Worm (Caenorhabditis elegans) whole organism, late embryonic: Measurements from ENCODE around the gene C14B9.2.

Experiments
- F13H6.1 ChIP-seq: sonication (generic microtip); optimal IDR thresholded peaks from 2 replicates; lab custom pipeline; 2016; ENCODE audit warnings: missing genetic modification characterization, missing compliant biosample characterization
- nhr-11 ChIP-seq: fragments of 150-350 bp; optimal IDR thresholded peaks from 2 replicates; lab custom pipeline; 2014; ENCODE audit warnings: missing biosample characterization, missing genetic modification characterization
- ref-2 ChIP-seq: sonication (generic microtip); optimal IDR thresholded peaks from 2 replicates; lab custom pipeline; 2016; ENCODE audit warnings: missing genetic modification characterization, missing compliant biosample characterization
- rnt-1 ChIP-seq: sonication (generic microtip); optimal IDR thresholded peaks from 2 replicates; lab custom pipeline; 2016; ENCODE audit warnings: missing genetic modification characterization, missing compliant biosample characterization
- tbx-2 ChIP-seq: sonication (generic microtip); optimal IDR thresholded peaks from 2 replicates; lab custom pipeline; 2016; ENCODE audit warnings: missing genetic modification characterization, missing compliant biosample characterization
- unc-3 ChIP-seq, 2 experiments: fragments of 200-800 bp in 1 of 2; sonication (Bioruptor generic) in 1 of 2; sonication (generic microtip) in 1 of 2; conservative IDR thresholded peaks in 1 of 2; optimal IDR thresholded peaks in 1 of 2; 2 replicates each; pipeline versions ENCODE4 v1.3.6 to Lab custom; 2016 to 2022; ENCODE audit warnings: missing compliant biosample characterization in 2 of 2, missing genetic modification characterization in 2 of 2, missing genetic modification reagents in 1 of 2
- unc-55 ChIP-seq: sonication (generic microtip); optimal IDR thresholded peaks from 2 replicates; lab custom pipeline; 2017; ENCODE audit warnings: missing biosample characterization, missing genetic modification reagents, missing genetic modification characterization
- unc-86 ChIP-seq: sonication (generic microtip); optimal IDR thresholded peaks from 2 replicates; lab custom pipeline; 2016; ENCODE audit warnings: missing genetic modification characterization, missing compliant biosample characterization
- ztf-16 ChIP-seq: sonication (generic microtip); optimal IDR thresholded peaks from 2 replicates; lab custom pipeline; 2017; ENCODE audit warnings: missing genetic modification characterization, missing compliant biosample characterization

ce11 chrIII:8144574-8145065, 11.2 kb downstream of the C14B9.2 start, which contains the start of the genes C14B9.8 and mrpl-18:
- TF ChIP-seq tbx-2 (tag; lab: Kevin White, UChicago) (peak; percentile 95), ref-2 (tag; lab: Kevin White, UChicago) (peak; percentile 83), unc-55 (GFP tag; lab: Kevin White, UChicago) (no peak), unc-3 (GFP tag; conservative IDR thresholded peaks at IDR 0.05; lab: Robert Waterston, UW) (no peak), unc-3 (tag; optimal IDR thresholded peaks at IDR 0.05; lab: Kevin White, UChicago) (no peak), F13H6.1 (tag; lab: Kevin White, UChicago) (peak; percentile 52), unc-86 (tag; lab: Kevin White, UChicago) (peak; percentile 29), ztf-16 (peak; percentile 30), rnt-1 (peak; percentile 71), nhr-11 (tag; lab: Kevin White, UChicago) (no peak)
